Fruit fly (Drosophila melanogaster) whole organism, pupa: Measurements from ENCODE around the gene CG31933.

Source experiments
- CG10348 ChIP-seq: fragments of 200-800 bp; sonication (Bioruptor generic); IDR thresholded peaks from 2 replicates; pipeline ENCODE4 v1.3.6; 2022; ENCODE audit warnings: missing biosample characterization, missing genetic modification characterization
- CG12605 ChIP-seq: fragments of 200-800 bp; sonication (Bioruptor generic); IDR thresholded peaks from 2 replicates; pipeline ENCODE4 v1.3.6; 2022; ENCODE audit warnings: missing biosample characterization, missing genetic modification characterization
- CG14655 ChIP-seq: fragments of 200-800 bp; sonication (Bioruptor generic); optimal IDR thresholded peaks from 3 replicates; lab custom pipeline; 2017; ENCODE audit warnings: mild to moderate bottlenecking, missing biosample characterization, missing genetic modification reagents, missing genetic modification characterization
- CG15710 ChIP-seq: fragments of 200-800 bp; sonication (Bioruptor generic); optimal IDR thresholded peaks from 2 replicates; lab custom pipeline; 2018; ENCODE audit warnings: missing biosample characterization, mild to moderate bottlenecking, missing genetic modification characterization, moderate library complexity
- CG17806 ChIP-seq: fragments of 200-800 bp; sonication (Bioruptor generic); optimal IDR thresholded peaks from 2 replicates; lab custom pipeline; 2018; ENCODE audit warnings: missing biosample characterization, mild to moderate bottlenecking, missing genetic modification characterization, moderate library complexity
- CG4496 ChIP-seq: fragments of 200-800 bp; sonication (Bioruptor generic); IDR thresholded peaks from 3 replicates; pipeline ENCODE4 v1.3.6; 2022; ENCODE audit warnings: missing biosample characterization, missing genetic modification characterization
- CG9948 ChIP-seq: fragments of 200-800 bp; sonication (Bioruptor generic); optimal IDR thresholded peaks from 2 replicates; lab custom pipeline; 2018; ENCODE audit warnings: missing biosample characterization, mild to moderate bottlenecking, missing genetic modification characterization, moderate library complexity
- D1 ChIP-seq: fragments of 200-800 bp; sonication (Bioruptor generic); optimal IDR thresholded peaks from 2 replicates; lab custom pipeline; 2018; ENCODE audit warnings: missing biosample characterization, mild to moderate bottlenecking, missing genetic modification characterization, moderate library complexity
- Ets98B ChIP-seq: fragments of 200-800 bp; sonication (Bioruptor generic); IDR thresholded peaks from 2 replicates; pipeline ENCODE4 v1.3.6; 2022; ENCODE audit warnings: missing biosample characterization, missing genetic modification characterization
- Pif1A ChIP-seq: fragments of 200-800 bp; sonication (Bioruptor generic); optimal IDR thresholded peaks from 3 replicates; lab custom pipeline; 2016; ENCODE audit warnings: missing biosample characterization, missing genetic modification characterization
- gl ChIP-seq: fragments of 200-800 bp; sonication (Bioruptor generic); optimal IDR thresholded peaks from 2 replicates; lab custom pipeline; 2018; ENCODE audit warnings: missing biosample characterization, mild to moderate bottlenecking, missing genetic modification characterization

CG31933 gene

DNA sequence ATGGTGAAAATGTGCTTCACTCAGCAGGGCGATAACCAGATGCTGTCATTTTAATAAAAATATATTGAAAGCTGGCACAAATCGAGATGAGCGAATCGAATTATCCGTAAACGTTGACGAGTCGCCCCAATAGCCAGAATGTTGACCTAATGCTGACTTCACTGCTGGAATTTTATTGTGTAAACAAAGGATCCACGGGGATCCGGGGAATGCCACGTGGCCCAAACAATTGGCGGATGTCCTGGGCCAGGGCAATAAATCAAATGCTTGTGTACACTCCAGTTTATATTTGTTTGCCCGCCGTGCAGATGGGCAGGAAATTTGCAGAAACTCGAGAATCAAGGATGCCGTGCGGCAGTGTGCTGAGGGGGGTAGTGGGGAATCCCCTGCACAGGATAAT is 35.2 kb downstream of the CG31933 start:
- no peak for TF ChIP-seq Pif1A (GFP tag; lab: Kevin White, UChicago)
- no peak for TF ChIP-seq Ets98B (GFP tag; lab: Robert Waterston, UW)
- no peak for TF ChIP-seq CG9948 (tag; lab: Kevin White, UChicago)
- TF ChIP-seq CG15710 (tag; lab: Kevin White, UChicago), result no peak
- TF ChIP-seq CG14655, result no peak
- TF ChIP-seq CG17806 (tag; lab: Kevin White, UChicago), result no peak
- no peak for TF ChIP-seq gl

DNA sequence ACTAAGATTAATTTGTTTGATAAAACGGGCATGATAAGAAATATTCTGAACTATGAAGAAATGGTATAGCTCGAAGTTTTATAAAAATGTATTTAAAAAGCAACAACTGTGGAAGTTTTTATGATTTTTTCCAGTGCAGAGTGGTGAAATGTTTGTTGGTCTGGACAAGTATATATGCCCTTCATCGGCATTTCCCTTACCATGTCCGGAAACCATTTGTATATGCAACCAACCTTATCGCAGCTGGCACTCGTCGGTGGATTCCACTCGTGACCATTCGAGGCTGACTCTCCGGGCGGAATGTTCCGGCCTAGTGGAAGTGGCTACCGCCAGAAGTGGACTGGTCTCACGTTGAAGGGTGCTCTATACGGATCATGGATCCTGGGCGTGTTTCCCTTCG is 39.4 kb downstream of the CG31933 start, which contains the start of gene Gr22e:
Gr22e (plus strand) TSS at position 301 of the 400 bp plus-strand sequence.
- TF ChIP-seq CG4496 (GFP tag; lab: Robert Waterston, UW) (no peak), CG12605 (no peak), gl (no peak), D1 (tag; lab: Kevin White, UChicago) (no peak), CG10348 (GFP tag; lab: Robert Waterston, UW) (no peak), Pif1A (GFP tag; lab: Kevin White, UChicago) (no peak)
